Worm (Caenorhabditis elegans) whole organism, L3 larva: ENCODE measurements around the gene jhdm-1.

Source experiments
- ZK546.5 ChIP-seq: sonication (generic microtip); optimal IDR thresholded peaks from 2 replicates; lab custom pipeline; 2017; ENCODE audit warnings: missing biosample characterization, missing genetic modification characterization
- ama-1 ChIP-seq: fragments of 150-350 bp; optimal IDR thresholded peaks from 2 replicates; lab custom pipeline; 2018
- ceh-28 ChIP-seq: fragments of 150-350 bp; optimal IDR thresholded peaks from 2 replicates; lab custom pipeline; 2014; ENCODE audit warnings: missing biosample characterization, missing genetic modification reagents, missing genetic modification characterization
- ceh-9 ChIP-seq: sonication (generic microtip); optimal IDR thresholded peaks from 2 replicates; lab custom pipeline; 2018; ENCODE audit warnings: missing biosample characterization, missing genetic modification characterization
- egl-27 ChIP-seq: sonication (generic microtip); optimal IDR thresholded peaks from 4 replicates; lab custom pipeline; 2017; ENCODE audit warnings: missing biosample characterization, missing genetic modification reagents, missing genetic modification characterization
- elt-3 ChIP-seq, 3 experiments: fragments of 150-350 bp in 1 of 3; sonication (generic microtip) in 2 of 3; optimal IDR thresholded peaks; 2 replicates in 2 of 3; 4 replicates in 1 of 3; lab custom pipeline; 2014 to 2017; ENCODE audit warnings: missing biosample characterization in 3 of 3, missing genetic modification characterization in 3 of 3
- pha-4 ChIP-seq: fragments of 150-350 bp; optimal IDR thresholded peaks from 2 replicates; lab custom pipeline; 2014; ENCODE audit warnings: missing biosample characterization, missing genetic modification reagents, missing genetic modification characterization
- unc-62 ChIP-seq: fragments of 150-350 bp; sonication (generic microtip); optimal IDR thresholded peaks from 4 replicates; lab custom pipeline; 2014; ENCODE audit warnings: missing biosample characterization, missing genetic modification reagents, missing genetic modification characterization
- ztf-11 ChIP-seq: fragments of 150-350 bp; optimal IDR thresholded peaks from 2 replicates; lab custom pipeline; 2014; ENCODE audit warnings: missing biosample characterization, missing genetic modification characterization

- TF ChIP-seq egl-27 (tag; lab: Kevin White, UChicago): no peak
- no peak for TF ChIP-seq ceh-28 (tag; lab: Kevin White, UChicago)
- no peak for TF ChIP-seq unc-62 (GFP tag; lab: Kevin White, UChicago)
- TF ChIP-seq ZK546.5 (tag; lab: Kevin White, UChicago): no peak
- TF ChIP-seq ama-1: no peak
- no peak for TF ChIP-seq ztf-11 (tag; lab: Kevin White, UChicago)
- no peak for TF ChIP-seq ceh-9 (tag; lab: Kevin White, UChicago)
- TF ChIP-seq elt-3 (tag; optimal IDR thresholded peaks at IDR 0.05; lab: Kevin White, UChicago): no peak
- no peak for TF ChIP-seq pha-4
These were observed 10.6 kb downstream of the jhdm-1 start, which contains the start of gene nduf-2.2 for ce11 chrIII:6464913-6465312.
